Worm (Caenorhabditis elegans): ENCODE measurements around the gene Y66D12A.16.

- TF ChIP-seq hmg-11 (tag; optimal IDR thresholded peaks at IDR 0.05) = no peak
- no peak for TF ChIP-seq jun-1 (tag; optimal IDR thresholded peaks at IDR 0.05)
- TF ChIP-seq elt-2 (tag; optimal IDR thresholded peaks at IDR 0.05) = no peak
- no peak for TF ChIP-seq R02D3.7 (tag; optimal IDR thresholded peaks at IDR 0.05)
- no peak for TF ChIP-seq aly-2 (tag; optimal IDR thresholded peaks at IDR 0.05)
- no peak for TF ChIP-seq lin-39 (tag; optimal IDR thresholded peaks at IDR 0.05)
- TF ChIP-seq pqm-1 (tag; optimal IDR thresholded peaks at IDR 0.05) = no peak
- no peak for TF ChIP-seq nhr-25 (tag; optimal IDR thresholded peaks at IDR 0.05)
- TF ChIP-seq pha-4 (tag; optimal IDR thresholded peaks at IDR 0.05) = peak; percentile 45
- TF ChIP-seq tbx-2 (tag; optimal IDR thresholded peaks at IDR 0.05) = no peak
These were observed 18.1 kb upstream of the Y66D12A.16 start, which contains the start of the genes Y66D12A.21 and spe-6 for ce11 chrIII:11505213-11505612.
